Fruit fly (Drosophila melanogaster) S2 (cell line): ENCODE data around the gene SdhCL.

Source experiments
- CG8478 ChIP-seq: fragments of >200 bp; optimal IDR thresholded peaks from 2 replicates; lab custom pipeline; 2018
- CTCF ChIP-seq, 2 experiments: fragments of >200 bp; optimal IDR thresholded peaks; 2 replicates each; lab custom pipeline; 2018

Gene SdhCL

DNA sequence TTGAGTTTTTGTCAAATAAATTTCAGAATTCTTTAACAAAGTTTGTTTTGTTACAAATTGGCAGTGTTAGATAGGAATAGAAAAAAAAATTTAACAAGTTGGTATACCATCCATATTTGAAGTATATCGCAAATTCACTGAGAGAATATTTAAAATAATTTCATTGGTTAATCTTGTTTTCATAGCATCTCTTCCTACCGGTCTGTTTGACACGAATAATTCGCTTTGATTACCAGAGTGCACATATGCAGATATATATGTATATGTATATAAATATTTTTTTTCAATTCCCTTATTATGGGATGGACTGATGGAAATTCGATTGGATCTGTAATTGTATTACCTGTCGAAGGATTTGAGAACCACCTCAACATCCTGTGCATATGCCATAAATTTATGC lies at the start of gene SdhCL:
SdhCL (minus strand) TSS at position 101 of the 400 bp plus-strand sequence.
- no peak for TF ChIP-seq CG8478 (lab: Kevin White, UChicago)
- no peak for TF ChIP-seq CTCF (optimal IDR thresholded peaks at IDR 0.05; lab: Kevin White, UChicago)

- no peak for TF ChIP-seq CG8478 (lab: Kevin White, UChicago)
- no peak for TF ChIP-seq CTCF (optimal IDR thresholded peaks at IDR 0.05; lab: Kevin White, UChicago)
Measured at dm6 chr3R:11160907-11161306, 45.4 kb upstream of the SdhCL start, which contains the start of gene CG4757. Gene CG4757 (plus strand): TSS chr3R:11161207.

DNA sequence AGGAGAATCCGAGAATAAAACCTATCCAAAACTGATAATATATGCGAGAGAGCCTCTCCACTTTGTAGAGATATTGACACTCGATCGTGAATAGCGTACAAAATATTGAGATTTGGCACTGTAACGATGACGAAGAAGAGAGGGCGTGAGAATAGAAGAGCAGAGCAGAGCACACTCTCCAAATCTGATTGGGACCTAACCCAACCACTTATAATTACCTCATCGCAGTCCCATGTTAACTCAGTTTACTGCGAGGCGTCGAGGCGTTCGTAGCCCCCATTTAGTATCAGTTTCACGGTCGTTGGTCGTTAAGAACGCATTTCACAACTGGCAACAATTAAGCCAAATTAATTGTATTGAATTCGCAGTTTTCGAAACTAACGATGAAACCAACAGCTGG lies 41.4 kb upstream of the SdhCL start, which contains the start of gene Ugt302C1:
Ugt302C1 (plus strand) TSS at position 241 of the 400 bp plus-strand sequence.
- TF ChIP-seq CG8478 (lab: Kevin White, UChicago) (no peak), CTCF (optimal IDR thresholded peaks at IDR 0.05; lab: Kevin White, UChicago) (no peak)

- TF ChIP-seq CG8478 (lab: Kevin White, UChicago) (no peak), CTCF (optimal IDR thresholded peaks at IDR 0.05; lab: Kevin White, UChicago) (no peak)
Measured at dm6 chr3R:11154576-11155113, 39.1 kb upstream of the SdhCL start, which contains the start of gene Ugt302E1. Gene Ugt302E1 (plus strand): TSS chr3R:11154626.

dm6 chr3R:11153799-11154273 lies 38.3 kb upstream of the SdhCL start, which contains the start of gene Ugt302K1:
Gene Ugt302K1 (minus strand): TSS chr3R:11153849.
- TF ChIP-seq CG8478 (lab: Kevin White, UChicago), result no peak
- no peak for TF ChIP-seq CTCF (optimal IDR thresholded peaks at IDR 0.05; lab: Kevin White, UChicago)

DNA sequence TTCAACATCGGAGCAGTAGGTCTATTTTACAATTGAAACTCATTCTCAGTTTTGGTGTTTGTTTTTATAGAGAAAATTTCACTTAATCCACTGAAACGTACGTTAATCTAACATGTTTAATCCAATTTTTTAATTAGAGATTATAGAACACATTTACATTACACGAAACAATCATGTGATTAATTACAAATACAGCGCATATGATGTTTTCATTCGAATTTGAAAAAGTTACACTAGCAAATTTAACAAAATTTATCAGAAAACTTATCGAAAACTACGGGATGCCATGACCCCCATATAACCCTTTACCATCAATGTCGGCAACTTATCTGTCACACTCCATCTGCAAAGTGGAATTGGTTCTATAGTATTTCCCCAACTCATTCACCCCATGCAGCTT lies 29.6 kb upstream of the SdhCL start, which contains the start of gene CheA86a:
CheA86a (minus strand) TSS at position 101 of the 400 bp plus-strand sequence.
- TF ChIP-seq CTCF (optimal IDR thresholded peaks at IDR 0.05; lab: Kevin White, UChicago), result no peak
- no peak for TF ChIP-seq CG8478 (lab: Kevin White, UChicago)

- no peak for TF ChIP-seq CTCF (optimal IDR thresholded peaks at IDR 0.05; lab: Kevin White, UChicago)
- TF ChIP-seq CG8478 (lab: Kevin White, UChicago), result no peak
Measured at dm6 chr3R:11136877-11137276, 21.4 kb upstream of the SdhCL start, which contains the start of gene mAcon2. Gene mAcon2 (plus strand): TSS chr3R:11137177.

DNA sequence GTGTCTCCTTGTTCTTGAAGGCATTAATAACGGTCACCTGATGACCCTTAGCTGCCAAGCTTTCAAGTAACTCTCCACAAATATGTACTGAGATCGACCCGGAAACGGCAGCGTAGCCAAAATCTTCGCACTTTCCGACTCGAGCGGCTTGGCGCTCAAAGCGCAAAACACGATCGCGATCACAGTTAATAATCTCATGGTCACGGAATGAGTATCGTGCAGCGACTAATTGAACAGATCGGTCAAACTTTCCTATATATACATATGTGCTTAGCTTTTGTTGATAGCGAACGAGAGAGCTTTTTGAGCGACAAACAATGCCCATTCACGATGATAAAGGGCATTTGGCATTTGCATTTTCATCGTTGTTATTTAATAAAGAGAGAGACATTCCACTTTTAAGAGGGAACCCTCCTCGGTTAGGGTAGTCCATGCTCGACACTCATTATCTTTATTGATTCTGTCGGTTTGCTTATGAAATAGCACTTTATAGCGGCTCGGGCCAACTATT lies 12.7 kb upstream of the SdhCL start, which contains the start of gene Ugt35C1:
Ugt35C1 (minus strand) TSS at position 213 of the 511 bp plus-strand sequence.
- TF ChIP-seq CG8478 (lab: Kevin White, UChicago), result no peak
- TF ChIP-seq CTCF (optimal IDR thresholded peaks at IDR 0.05; lab: Kevin White, UChicago), result no peak

dm6 chr3R:11126383-11126782 lies 10.9 kb upstream of the SdhCL start:
- no peak for TF ChIP-seq CG8478 (lab: Kevin White, UChicago)
- no peak for TF ChIP-seq CTCF (optimal IDR thresholded peaks at IDR 0.05; lab: Kevin White, UChicago)

dm6 chr3R:11088120-11088519 lies 27.4 kb downstream of the SdhCL start, which contains the start of gene CG43449:
Gene CG43449 (plus strand): TSS chr3R:11088420.
- no peak for TF ChIP-seq CG8478 (lab: Kevin White, UChicago)
- TF ChIP-seq CTCF (optimal IDR thresholded peaks at IDR 0.05; lab: Kevin White, UChicago), result no peak

- TF ChIP-seq CTCF (optimal IDR thresholded peaks at IDR 0.05; lab: Kevin White, UChicago) (no peak), CG8478 (lab: Kevin White, UChicago) (no peak)
Measured at dm6 chr3R:11081701-11082100, 33.8 kb downstream of the SdhCL start.
